Fruit fly (Drosophila melanogaster): ENCODE measurements around the gene CG11927.
A peak's percentile ranks its signal among the peaks of the same experiment; 100 is the strongest.

The CG11927 gene

dm6 chr2L:4810044-4810609 is 37.4 kb upstream of the CG11927 start (continued):
- TF ChIP-seq CG18599 (GFP tag; optimal IDR thresholded peaks at IDR 0.05) (peak; percentile 36), maf-S (GFP tag; optimal IDR thresholded peaks at IDR 0.05) (no peak), eve (GFP tag; optimal IDR thresholded peaks at IDR 0.05) (no peak), CG17802 (tag; optimal IDR thresholded peaks at IDR 0.05) (peak; percentile 15), HLH54F (GFP tag; optimal IDR thresholded peaks at IDR 0.05) (no peak), repo (GFP tag; optimal IDR thresholded peaks at IDR 0.05) (no peak), sima (GFP tag; optimal IDR thresholded peaks at IDR 0.05) (no peak), tna (GFP tag; IDR thresholded peaks at IDR 0.05; ENCODE audit: partially characterized antibody) (peak; percentile 68; the same call in 1 of the 2 replicates), gsb-n (tag; optimal IDR thresholded peaks at IDR 0.05) (peak; percentile 24), stc (GFP tag; IDR thresholded peaks at IDR 0.05) (peak; percentile 27; the same call in 1 of the 2 replicates), prd (optimal IDR thresholded peaks at IDR 0.05) (no peak), prd (GFP tag; IDR thresholded peaks at IDR 0.05) (peak; percentile 26; the same call in 1 of the 3 replicates), D19B (GFP tag; optimal IDR thresholded peaks at IDR 0.05) (no peak), CG18262 (tag; optimal IDR thresholded peaks at IDR 0.05) (peak; percentile 34), CoRest (tag; optimal IDR thresholded peaks at IDR 0.05) (peak; percentile 68), bcd (GFP tag; optimal IDR thresholded peaks at IDR 0.05) (peak; percentile 4), caup (GFP tag; optimal IDR thresholded peaks at IDR 0.05; ENCODE audit: severe bottlenecking) (peak; percentile 65), CG1792 (GFP tag; optimal IDR thresholded peaks at IDR 0.05) (no peak), Med (GFP tag) (peak; percentile 90), gce (GFP tag; IDR thresholded peaks at IDR 0.05) (no peak), CG13424 (tag; optimal IDR thresholded peaks at IDR 0.05) (peak; percentile 63), Hr51 (GFP tag; optimal IDR thresholded peaks at IDR 0.05) (peak; percentile 2 to 62), Hr3 (GFP tag; optimal IDR thresholded peaks at IDR 0.05) (no peak), CG3163 (GFP tag; optimal IDR thresholded peaks at IDR 0.05) (no peak), CG1233 (GFP tag; optimal IDR thresholded peaks at IDR 0.05) (no peak), fd96Cb (tag; optimal IDR thresholded peaks at IDR 0.05) (no peak), unpg (GFP tag; optimal IDR thresholded peaks at IDR 0.05) (peak; percentile 52), sd (tag; optimal IDR thresholded peaks at IDR 0.05) (peak; percentile 94), Trl (optimal IDR thresholded peaks at IDR 0.05) (no peak), Trl (GFP tag; optimal IDR thresholded peaks at IDR 0.05) (no peak), CG10274 (GFP tag; optimal IDR thresholded peaks at IDR 0.05) (no peak), pfk (GFP tag; optimal IDR thresholded peaks at IDR 0.05) (no peak), dmrt11E (tag; optimal IDR thresholded peaks at IDR 0.05) (peak; percentile 46), CG1832 (GFP tag; optimal IDR thresholded peaks at IDR 0.05) (peak; percentile 97), Bdp1 (GFP tag; optimal IDR thresholded peaks at IDR 0.05) (peak; percentile 24), CG34422 (GFP tag; IDR thresholded peaks at IDR 0.05) (peak; percentile 98), CG8359 (GFP tag; optimal IDR thresholded peaks at IDR 0.05; ENCODE audit: borderline replicate concordance) (no peak), CG12219 (GFP tag; optimal IDR thresholded peaks at IDR 0.05) (no peak), CG9932 (GFP tag; IDR thresholded peaks at IDR 0.05) (peak; percentile 56; the same call in 1 of the 2 replicates), Ets97D (GFP tag; optimal IDR thresholded peaks at IDR 0.05) (peak; percentile 39), CG4854 (GFP tag; optimal IDR thresholded peaks at IDR 0.05) (peak; percentile 32), hkb (optimal IDR thresholded peaks at IDR 0.05) (no peak), hkb (GFP tag; IDR thresholded peaks at IDR 0.05) (peak; percentile 60), CG12744 (GFP tag; optimal IDR thresholded peaks at IDR 0.05) (peak; percentile 37), Xrp1 (GFP tag; IDR thresholded peaks at IDR 0.05) (peak; percentile 48), fd64A (GFP tag; optimal IDR thresholded peaks at IDR 0.05) (no peak), CG1024 (GFP tag; IDR thresholded peaks at IDR 0.05) (no peak; the same call in 1 of the 2 replicates), toy (GFP tag; IDR thresholded peaks at IDR 0.05) (no peak), Fer1 (GFP tag; optimal IDR thresholded peaks at IDR 0.05) (peak; percentile 15), ap (GFP tag; IDR thresholded peaks at IDR 0.05) (no peak), CG1529 (GFP tag; optimal IDR thresholded peaks at IDR 0.05) (no peak)
